ENCODE assay signal across 3 worm cellular contexts in the genomic region with DNA sequence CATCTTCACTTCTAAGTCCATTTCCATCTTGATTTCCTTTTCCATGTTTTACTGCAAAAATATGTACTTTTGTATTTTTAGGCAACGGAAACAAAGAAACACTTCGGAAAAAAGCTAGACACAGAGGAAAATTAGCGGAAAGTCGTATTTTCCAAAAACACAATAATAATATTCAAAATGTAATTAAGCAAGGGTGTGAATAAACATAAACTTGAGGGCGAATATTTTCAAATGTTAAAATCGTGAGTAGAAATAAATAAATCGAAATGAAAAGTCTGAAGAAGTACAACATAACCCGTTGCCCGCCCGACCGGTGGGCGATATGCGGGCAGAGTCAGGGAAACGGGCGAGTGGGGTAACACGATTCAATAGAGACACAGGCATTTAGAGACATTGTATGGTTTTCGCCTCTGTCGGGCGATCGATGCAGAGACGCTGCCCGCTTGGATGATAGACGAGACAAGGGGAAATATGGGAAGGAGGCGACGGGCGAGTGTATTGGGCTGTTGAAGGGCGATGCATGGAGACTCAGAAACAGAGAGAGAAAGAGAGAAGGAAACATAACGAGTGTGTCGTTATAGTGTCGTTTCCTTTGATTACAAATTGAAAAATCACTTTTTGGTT.
TF ChIP-seq lines count a peak whose summit lies in the region.

Gene C09E7.4, minus strand, starts transcription at position 51 of the 624 bp plus-strand sequence.

TF ChIP-seq in whole organism, L2 larva, 48 proteins besides CTCF, POLR2A, EP300 and RAD21 (continued from another document):
- TF ChIP-seq ceh-16 (tag; optimal IDR thresholded peaks at IDR 0.05; lab: Kevin White, UChicago) (no peak), C34F6.9 (tag; optimal IDR thresholded peaks at IDR 0.05; lab: Kevin White, UChicago) (peak; percentile 51), nhr-77 (tag; optimal IDR thresholded peaks at IDR 0.05; lab: Kevin White, UChicago) (no peak), nhr-6 (tag; optimal IDR thresholded peaks at IDR 0.05; lab: Kevin White, UChicago) (no peak), nhr-23 (tag; optimal IDR thresholded peaks at IDR 0.05; lab: Kevin White, UChicago) (no peak)

TF ChIP-seq in whole organism, late embryonic, 69 proteins besides CTCF, POLR2A, EP300 and RAD21 (continued from another document):
- TF ChIP-seq Y22D7AL.16 (tag; optimal IDR thresholded peaks at IDR 0.05; lab: Kevin White, UChicago) (no peak), unc-86 (tag; optimal IDR thresholded peaks at IDR 0.05; lab: Kevin White, UChicago) (no peak), ceh-9 (tag; optimal IDR thresholded peaks at IDR 0.05; lab: Kevin White, UChicago) (no peak), syd-9 (tag; optimal IDR thresholded peaks at IDR 0.05; lab: Kevin White, UChicago) (peak; percentile 55), F13H6.1 (tag; optimal IDR thresholded peaks at IDR 0.05; lab: Kevin White, UChicago) (peak; percentile 8), nhr-232 (tag; optimal IDR thresholded peaks at IDR 0.05; lab: Kevin White, UChicago) (no peak), tbx-2 (tag; optimal IDR thresholded peaks at IDR 0.05; lab: Kevin White, UChicago) (peak; percentile 84), fkh-10 (GFP tag; optimal IDR thresholded peaks at IDR 0.05; lab: Kevin White, UChicago) (no peak), odd-2 (tag; optimal IDR thresholded peaks at IDR 0.05; lab: Kevin White, UChicago) (no peak), pqm-1 (tag; optimal IDR thresholded peaks at IDR 0.05; lab: Kevin White, UChicago) (no peak), nhr-11 (tag; optimal IDR thresholded peaks at IDR 0.05; lab: Kevin White, UChicago) (no peak), madf-2 (tag; optimal IDR thresholded peaks at IDR 0.05; lab: Kevin White, UChicago) (no peak), ceh-2 (tag; optimal IDR thresholded peaks at IDR 0.05; lab: Kevin White, UChicago) (peak; percentile 64), unc-55 (GFP tag; optimal IDR thresholded peaks at IDR 0.05; lab: Kevin White, UChicago) (peak; percentile 94), ceh-18 (tag; optimal IDR thresholded peaks at IDR 0.05; lab: Kevin White, UChicago) (no peak), ceh-45 (GFP tag; IDR thresholded peaks at IDR 0.05; lab: Robert Waterston, UW) (no peak), ceh-30 (tag; optimal IDR thresholded peaks at IDR 0.05; lab: Kevin White, UChicago) (no peak), rnt-1 (tag; optimal IDR thresholded peaks at IDR 0.05; lab: Kevin White, UChicago) (peak; percentile 46), ceh-31 (tag; optimal IDR thresholded peaks at IDR 0.05; lab: Kevin White, UChicago) (peak; percentile 84), fkh-6 (tag; optimal IDR thresholded peaks at IDR 0.05; lab: Kevin White, UChicago) (no peak), ama-1 (optimal IDR thresholded peaks at IDR 0.05; lab: Kevin White, UChicago) (no peak), hlh-13 (GFP tag; optimal IDR thresholded peaks at IDR 0.05; lab: Kevin White, UChicago) (no peak), mec-3 (tag; optimal IDR thresholded peaks at IDR 0.05; lab: Kevin White, UChicago; ENCODE audit: borderline replicate concordance) (peak; percentile 36), npax-4 (tag; optimal IDR thresholded peaks at IDR 0.05; lab: Kevin White, UChicago) (no peak), pros-1 (tag; optimal IDR thresholded peaks at IDR 0.05; lab: Kevin White, UChicago) (peak; percentile 18), sox-2 (GFP tag; IDR thresholded peaks at IDR 0.05; lab: Robert Waterston, UW) (no peak), pag-3 (tag; optimal IDR thresholded peaks at IDR 0.05; lab: Kevin White, UChicago; ENCODE audit: borderline replicate concordance) (peak; percentile 26), fax-1 (tag; optimal IDR thresholded peaks at IDR 0.05; lab: Kevin White, UChicago) (no peak), ztf-16 (tag; optimal IDR thresholded peaks at IDR 0.05; lab: Kevin White, UChicago) (no peak), ttx-3 (tag; optimal IDR thresholded peaks at IDR 0.05; lab: Kevin White, UChicago) (no peak), K09A11.1 (tag; optimal IDR thresholded peaks at IDR 0.05; lab: Kevin White, UChicago; ENCODE audit: insufficient read depth) (no peak), zip-5 (tag; optimal IDR thresholded peaks at IDR 0.05; lab: Kevin White, UChicago) (no peak), ceh-14 (tag; optimal IDR thresholded peaks at IDR 0.05; lab: Kevin White, UChicago) (peak; percentile 69), nfya-1 (tag; optimal IDR thresholded peaks at IDR 0.05; lab: Kevin White, UChicago) (peak; percentile 71), pax-1 (tag; optimal IDR thresholded peaks at IDR 0.05; lab: Kevin White, UChicago) (no peak), lin-11 (tag; optimal IDR thresholded peaks at IDR 0.05; lab: Kevin White, UChicago) (no peak), dve-1 (tag; optimal IDR thresholded peaks at IDR 0.05; lab: Kevin White, UChicago) (no peak), pha-2 (tag; optimal IDR thresholded peaks at IDR 0.05; lab: Kevin White, UChicago) (no peak), tbx-7 (tag; optimal IDR thresholded peaks at IDR 0.05; lab: Kevin White, UChicago) (no peak), elt-4 (tag; optimal IDR thresholded peaks at IDR 0.05; lab: Kevin White, UChicago) (no peak)

TF ChIP-seq in whole organism, mixed stage, embryonic, 35 proteins besides CTCF, POLR2A, EP300 and RAD21 (continued from another document):
- no peak for TF ChIP-seq ceh-43 (GFP tag; optimal IDR thresholded peaks at IDR 0.05; lab: Kevin White, UChicago)
